Worm (Caenorhabditis elegans) whole organism, mixed stage, embryonic: ENCODE results near the gene H20J04.4.

ENCODE experiments used
- M03D4.4 ChIP-seq: sonication (generic microtip); optimal IDR thresholded peaks from 2 replicates; lab custom pipeline; 2017; ENCODE audit warnings: mild to moderate bottlenecking, missing genetic modification characterization, missing compliant biosample characterization
- bed-3 ChIP-seq: fragments of 200-800 bp; sonication (Bioruptor generic); optimal IDR thresholded peaks from 3 replicates; lab custom pipeline; 2018; ENCODE audit warnings: mild to moderate bottlenecking, missing genetic modification characterization, moderate library complexity, missing compliant biosample characterization
- blmp-1 ChIP-seq: fragments of 150-350 bp; optimal IDR thresholded peaks from 2 replicates; lab custom pipeline; 2014; ENCODE audit warnings: missing biosample characterization, missing genetic modification characterization
- ceh-39 ChIP-seq: fragments of 150-350 bp; optimal IDR thresholded peaks from 2 replicates; lab custom pipeline; 2014; ENCODE audit warnings: missing biosample characterization, missing genetic modification characterization
- ceh-43 ChIP-seq: fragments of 200-800 bp; sonication (Bioruptor generic); optimal IDR thresholded peaks from 2 replicates; lab custom pipeline; 2018; ENCODE audit warnings: mild to moderate bottlenecking, missing genetic modification characterization, moderate library complexity, missing compliant biosample characterization
- ceh-83 ChIP-seq: fragments of 200-800 bp; sonication (Bioruptor generic); optimal IDR thresholded peaks from 2 replicates; lab custom pipeline; 2018; ENCODE audit warnings: mild to moderate bottlenecking, missing genetic modification characterization, missing compliant biosample characterization
- ces-1 ChIP-seq: fragments of 150-350 bp; optimal IDR thresholded peaks from 2 replicates; lab custom pipeline; 2014; ENCODE audit warnings: missing biosample characterization, missing genetic modification reagents, missing genetic modification characterization
- cnd-1 ChIP-seq: fragments of 200-800 bp; sonication (Bioruptor generic); optimal IDR thresholded peaks from 2 replicates; lab custom pipeline; 2018; ENCODE audit warnings: mild to moderate bottlenecking, missing genetic modification characterization, missing compliant biosample characterization
- drap-1 ChIP-seq: fragments of 200-800 bp; sonication (Bioruptor generic); optimal IDR thresholded peaks from 3 replicates; lab custom pipeline; 2018; ENCODE audit warnings: mild to moderate bottlenecking, missing genetic modification characterization, missing compliant biosample characterization
- elt-1 ChIP-seq: sonication (generic microtip); optimal IDR thresholded peaks from 2 replicates; lab custom pipeline; 2017; ENCODE audit warnings: missing genetic modification characterization, mild to moderate bottlenecking, missing compliant biosample characterization, antibody characterized with exemption, moderate library complexity, borderline replicate concordance; ENCODE audit not compliant: insufficient read depth
- elt-3 ChIP-seq: fragments of 150-350 bp; optimal IDR thresholded peaks from 2 replicates; lab custom pipeline; 2014; ENCODE audit warnings: missing biosample characterization, missing genetic modification characterization
- flh-1 ChIP-seq: fragments of 200-800 bp; sonication (Bioruptor generic); optimal IDR thresholded peaks from 2 replicates; lab custom pipeline; 2018; ENCODE audit warnings: mild to moderate bottlenecking, missing genetic modification characterization, moderate library complexity, missing compliant biosample characterization
- ham-2 ChIP-seq: fragments of 200-800 bp; sonication (Bioruptor generic); optimal IDR thresholded peaks from 2 replicates; lab custom pipeline; 2018; ENCODE audit warnings: mild to moderate bottlenecking, missing genetic modification characterization, missing compliant biosample characterization
- hlh-1 ChIP-seq: fragments of 150-350 bp; optimal IDR thresholded peaks from 2 replicates; lab custom pipeline; 2014; ENCODE audit warnings: missing biosample characterization, missing genetic modification reagents, missing genetic modification characterization
- lin-13 ChIP-seq: fragments of 150-350 bp; optimal IDR thresholded peaks from 2 replicates; lab custom pipeline; 2014; ENCODE audit warnings: missing biosample characterization, missing genetic modification characterization
- lin-32 ChIP-seq: fragments of 200-800 bp; sonication (Bioruptor generic); optimal IDR thresholded peaks from 2 replicates; lab custom pipeline; 2018; ENCODE audit warnings: mild to moderate bottlenecking, missing genetic modification characterization, missing compliant biosample characterization
- lsy-2 ChIP-seq: fragments of 150-350 bp; optimal IDR thresholded peaks from 2 replicates; lab custom pipeline; 2014; ENCODE audit warnings: missing biosample characterization, missing genetic modification characterization
- mab-5 ChIP-seq: fragments of 150-350 bp; optimal IDR thresholded peaks from 2 replicates; lab custom pipeline; 2014; ENCODE audit warnings: missing biosample characterization, missing genetic modification characterization
- mep-1 ChIP-seq: fragments of 150-350 bp; optimal IDR thresholded peaks from 2 replicates; lab custom pipeline; 2017; ENCODE audit warnings: missing biosample characterization, missing genetic modification reagents, missing genetic modification characterization, inconsistent platforms
- mls-2 ChIP-seq: sonication (generic microtip); optimal IDR thresholded peaks from 2 replicates; lab custom pipeline; 2016; ENCODE audit warnings: mild to moderate bottlenecking, missing genetic modification characterization, moderate library complexity, missing compliant biosample characterization
- nhr-12 ChIP-seq: fragments of 150-350 bp; optimal IDR thresholded peaks from 2 replicates; lab custom pipeline; 2014; ENCODE audit warnings: missing biosample characterization, missing genetic modification characterization
- nhr-2 ChIP-seq: fragments of 150-350 bp; optimal IDR thresholded peaks from 2 replicates; lab custom pipeline; 2014; ENCODE audit warnings: missing biosample characterization, missing genetic modification characterization
- nhr-237 ChIP-seq: fragments of 150-350 bp; optimal IDR thresholded peaks from 2 replicates; lab custom pipeline; 2014; ENCODE audit warnings: missing biosample characterization, missing genetic modification characterization
- nhr-28 ChIP-seq: fragments of 150-350 bp; optimal IDR thresholded peaks from 2 replicates; lab custom pipeline; 2014; ENCODE audit warnings: missing biosample characterization, missing genetic modification characterization
- nhr-76 ChIP-seq: sonication (generic microtip); optimal IDR thresholded peaks from 2 replicates; lab custom pipeline; 2017; ENCODE audit warnings: missing biosample characterization, missing genetic modification characterization
- pha-4 ChIP-seq: fragments of 150-350 bp; optimal IDR thresholded peaks from 2 replicates; lab custom pipeline; 2018; ENCODE audit warnings: missing biosample characterization, missing genetic modification reagents, missing genetic modification characterization
- sem-2 ChIP-seq: fragments of 200-800 bp; sonication (Bioruptor generic); optimal IDR thresholded peaks from 2 replicates; lab custom pipeline; 2018; ENCODE audit warnings: mild to moderate bottlenecking, missing genetic modification characterization, missing compliant biosample characterization
- snpc-4 ChIP-seq: fragments of 150-350 bp; optimal IDR thresholded peaks from 2 replicates; lab custom pipeline; 2014; ENCODE audit warnings: missing biosample characterization, missing genetic modification characterization
- sptf-1 ChIP-seq: sonication (generic microtip); optimal IDR thresholded peaks from 2 replicates; lab custom pipeline; 2017; ENCODE audit warnings: mild to moderate bottlenecking, missing genetic modification characterization, moderate library complexity, missing compliant biosample characterization
- tbx-8 ChIP-seq: fragments of 200-800 bp; sonication (Bioruptor generic); optimal IDR thresholded peaks from 2 replicates; lab custom pipeline; 2018; ENCODE audit warnings: mild to moderate bottlenecking, missing genetic modification characterization, moderate library complexity, missing compliant biosample characterization
- unc-120 ChIP-seq: sonication (generic microtip); optimal IDR thresholded peaks from 2 replicates; lab custom pipeline; 2017; ENCODE audit warnings: missing genetic modification characterization, missing compliant biosample characterization; ENCODE audit not compliant: poor library complexity, severe bottlenecking
- unc-39 ChIP-seq: fragments of 150-350 bp; optimal IDR thresholded peaks from 2 replicates; lab custom pipeline; 2014; ENCODE audit warnings: missing biosample characterization, missing genetic modification characterization
- unc-62 ChIP-seq: fragments of 150-350 bp; optimal IDR thresholded peaks from 2 replicates; lab custom pipeline; 2014; ENCODE audit warnings: missing biosample characterization, missing genetic modification reagents, missing genetic modification characterization
- zip-8 ChIP-seq: fragments of 150-350 bp; optimal IDR thresholded peaks from 2 replicates; lab custom pipeline; 2014; ENCODE audit warnings: missing biosample characterization, missing genetic modification characterization
- ztf-11 ChIP-seq: fragments of 150-350 bp; optimal IDR thresholded peaks from 2 replicates; lab custom pipeline; 2014; ENCODE audit warnings: missing biosample characterization, missing genetic modification characterization

Gene H20J04.4

DNA sequence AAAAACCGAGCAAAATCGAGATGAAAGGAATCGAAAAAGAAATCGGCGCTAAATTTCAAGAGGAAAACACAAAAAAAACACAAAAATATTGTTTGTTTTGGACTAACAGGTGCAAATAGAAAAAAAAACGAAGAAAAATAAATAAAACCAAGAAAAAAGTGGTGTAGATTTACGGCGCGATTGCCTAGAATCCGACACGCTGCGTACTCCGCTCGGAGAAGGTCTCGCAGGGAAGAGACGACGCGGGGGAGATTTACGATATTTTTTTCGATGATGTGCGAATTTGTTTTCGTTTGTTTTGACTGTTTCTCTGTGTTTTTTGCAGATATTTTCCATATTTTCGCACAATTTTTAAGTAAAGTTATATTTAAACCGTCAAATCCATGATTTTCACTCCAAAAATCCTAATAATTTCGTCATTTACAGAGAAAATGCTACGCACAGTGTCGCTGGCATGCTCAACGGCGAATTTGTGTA, 29.6 kb upstream of the H20J04.4 start, which contains the start of gene sco-1:
Gene sco-1, plus strand, starts transcription at position 427 of the 477 bp plus-strand sequence.
- peak; percentile 68 for TF ChIP-seq ceh-39 (tag; lab: Kevin White, UChicago)
- TF ChIP-seq unc-62 = peak; percentile 52
- TF ChIP-seq tbx-8 (GFP tag; lab: Kevin White, UChicago) = no peak
- TF ChIP-seq zip-8 (tag; lab: Kevin White, UChicago) = no peak
- TF ChIP-seq lin-13 (tag; lab: Kevin White, UChicago) = peak; percentile 91
- TF ChIP-seq mab-5 = no peak
- no peak for TF ChIP-seq nhr-28 (tag; lab: Kevin White, UChicago)
- no peak for TF ChIP-seq blmp-1
- TF ChIP-seq unc-120 (tag; lab: Kevin White, UChicago) = peak; percentile 28
- TF ChIP-seq lin-32 (GFP tag; lab: Kevin White, UChicago) = no peak
- peak; percentile 86 for TF ChIP-seq mep-1 (tag; lab: Kevin White, UChicago)
- no peak for TF ChIP-seq nhr-12
- no peak for TF ChIP-seq flh-1 (GFP tag; lab: Kevin White, UChicago)
- TF ChIP-seq lsy-2 (tag; lab: Kevin White, UChicago) = peak; percentile 83
- peak; percentile 40 for TF ChIP-seq elt-1
- TF ChIP-seq unc-39 (tag; lab: Kevin White, UChicago) = no peak
- no peak for TF ChIP-seq ceh-83 (GFP tag; lab: Kevin White, UChicago)
- no peak for TF ChIP-seq bed-3 (GFP tag; lab: Kevin White, UChicago)
- TF ChIP-seq ztf-11 = no peak
- TF ChIP-seq nhr-237 = peak; percentile 89
- TF ChIP-seq ces-1 (GFP tag; lab: Kevin White, UChicago) = peak; percentile 72
- TF ChIP-seq mls-2 = peak; percentile 68
- TF ChIP-seq snpc-4 = no peak
- peak; percentile 66 for TF ChIP-seq hlh-1 (tag; lab: Kevin White, UChicago)
- TF ChIP-seq drap-1 (GFP tag; lab: Kevin White, UChicago) = peak; percentile 58
- TF ChIP-seq sem-2 = no peak
- no peak for TF ChIP-seq cnd-1 (tag; lab: Kevin White, UChicago)
- no peak for TF ChIP-seq ham-2 (GFP tag; lab: Kevin White, UChicago)
- TF ChIP-seq elt-3 (tag; lab: Kevin White, UChicago) = no peak
- no peak for TF ChIP-seq nhr-76 (tag; lab: Kevin White, UChicago)
- no peak for TF ChIP-seq ceh-43 (GFP tag; lab: Kevin White, UChicago)
- no peak for TF ChIP-seq nhr-2 (tag; lab: Kevin White, UChicago)
- no peak for TF ChIP-seq M03D4.4 (tag; lab: Kevin White, UChicago)
- peak; percentile 81 for TF ChIP-seq pha-4
- TF ChIP-seq sptf-1 (tag; lab: Kevin White, UChicago) = peak; percentile 71

- TF ChIP-seq blmp-1 (no peak), lin-32 (GFP tag; lab: Kevin White, UChicago) (no peak), elt-3 (tag; lab: Kevin White, UChicago) (no peak), ceh-83 (GFP tag; lab: Kevin White, UChicago) (no peak), ces-1 (GFP tag; lab: Kevin White, UChicago) (no peak), drap-1 (GFP tag; lab: Kevin White, UChicago) (no peak)
Observed at ce11 chrII:4301307-4301706, 27.5 kb upstream of the H20J04.4 start, which contains the start of gene gtf-2F1. TSS of gene gtf-2F1 (plus strand) at chrII:4301607.

ce11 chrII:4306921-4307630, 21.7 kb upstream of the H20J04.4 start, which contains the start of gene Y52E8A.3:
TSS of gene Y52E8A.3 (minus strand) at chrII:4306971.
- TF ChIP-seq elt-1 = no peak
- no peak for TF ChIP-seq sptf-1 (tag; lab: Kevin White, UChicago)
- no peak for TF ChIP-seq tbx-8 (GFP tag; lab: Kevin White, UChicago)
- no peak for TF ChIP-seq lin-32 (GFP tag; lab: Kevin White, UChicago)
